Worm (Caenorhabditis elegans): Measurements from ENCODE around the gene K08H2.5.

Gene K08H2.5

ce11 chrX:13225111-13225905 is 16.8 kb downstream of the K08H2.5 start (continued):
- TF ChIP-seq F10B5.3 (tag; optimal IDR thresholded peaks at IDR 0.05): no peak
- no peak for TF ChIP-seq zip-2 (tag; optimal IDR thresholded peaks at IDR 0.05)
- TF ChIP-seq ceh-44 (GFP tag; IDR thresholded peaks at IDR 0.05): no peak
- peak; percentile 42; the same call in 1 of the 2 replicates for TF ChIP-seq dmd-6 (GFP tag; IDR thresholded peaks at IDR 0.05)
- peak; percentile 32 for TF ChIP-seq dve-1 (tag; optimal IDR thresholded peaks at IDR 0.05; ENCODE audit: insufficient read depth)
- TF ChIP-seq lin-38 (GFP tag; IDR thresholded peaks at IDR 0.05): no peak
- TF ChIP-seq aha-1 (tag): no peak
- TF ChIP-seq pqm-1 (tag; optimal IDR thresholded peaks at IDR 0.05): peak; percentile 13
- no peak for TF ChIP-seq R02D3.7 (tag; optimal IDR thresholded peaks at IDR 0.05)

DNA sequence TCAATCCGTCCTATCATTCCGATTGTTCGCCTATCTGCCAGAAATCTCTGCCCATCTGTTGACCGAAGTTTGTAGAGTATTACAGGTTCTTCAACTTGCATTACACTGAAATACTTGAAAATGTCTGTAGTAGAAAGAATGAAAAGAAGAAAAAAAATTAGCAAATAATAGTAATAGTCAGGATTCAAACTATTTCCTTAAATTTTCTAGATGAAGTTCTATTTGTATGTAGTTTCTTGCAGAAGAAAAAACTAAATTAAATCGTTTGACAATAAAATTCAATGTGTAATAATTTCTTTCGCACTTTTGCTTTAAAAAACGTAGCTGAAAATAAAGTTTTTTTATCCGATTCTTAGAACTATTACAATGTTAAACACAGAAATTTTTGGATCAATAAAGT is 17.5 kb downstream of the K08H2.5 start, which contains the start of gene skr-19:
Gene skr-19, minus strand, starts transcription at position 101 of the 400 bp plus-strand sequence.
- peak; percentile 9 for TF ChIP-seq aha-1 (tag)
- TF ChIP-seq daf-16 (GFP tag; optimal IDR thresholded peaks at IDR 0.05): no peak
- TF ChIP-seq daf-16 (tag; optimal IDR thresholded peaks at IDR 0.05): no peak

DNA sequence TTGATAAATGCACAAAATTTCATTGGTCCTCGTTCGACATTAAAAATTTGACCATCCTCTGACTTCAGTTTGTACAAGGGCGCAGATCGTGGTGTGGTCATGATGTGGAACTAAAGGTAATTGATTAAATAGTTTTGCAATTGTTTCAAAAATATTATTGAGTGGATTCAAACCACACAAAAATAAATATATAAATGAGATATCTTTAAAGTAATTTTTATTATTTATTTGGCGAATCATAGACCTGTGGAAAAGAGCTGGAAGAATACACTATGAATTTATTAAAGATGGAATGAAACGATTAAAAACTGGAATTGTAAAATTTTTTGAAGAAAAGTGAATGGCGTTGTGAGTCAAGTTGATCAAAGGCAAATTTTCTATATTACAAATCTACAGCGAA is 18.7 kb downstream of the K08H2.5 start, which contains the start of gene skr-20:
Gene skr-20, minus strand, starts transcription at position 101 of the 400 bp plus-strand sequence.
- TF ChIP-seq zip-11 (GFP tag; IDR thresholded peaks at IDR 0.05) (no peak), hif-1 (tag; optimal IDR thresholded peaks at IDR 0.05) (no peak), F26F4.8 (GFP tag; conservative IDR thresholded peaks at IDR 0.05) (no peak), Y5F2A.4 (GFP tag; optimal IDR thresholded peaks at IDR 0.05) (no peak), lin-39 (tag; optimal IDR thresholded peaks at IDR 0.05) (no peak), gei-8 (GFP tag; optimal IDR thresholded peaks at IDR 0.05) (no peak), nhr-6 (tag; optimal IDR thresholded peaks at IDR 0.05) (no peak), nhr-41 (GFP tag; IDR thresholded peaks at IDR 0.05) (no peak)

DNA sequence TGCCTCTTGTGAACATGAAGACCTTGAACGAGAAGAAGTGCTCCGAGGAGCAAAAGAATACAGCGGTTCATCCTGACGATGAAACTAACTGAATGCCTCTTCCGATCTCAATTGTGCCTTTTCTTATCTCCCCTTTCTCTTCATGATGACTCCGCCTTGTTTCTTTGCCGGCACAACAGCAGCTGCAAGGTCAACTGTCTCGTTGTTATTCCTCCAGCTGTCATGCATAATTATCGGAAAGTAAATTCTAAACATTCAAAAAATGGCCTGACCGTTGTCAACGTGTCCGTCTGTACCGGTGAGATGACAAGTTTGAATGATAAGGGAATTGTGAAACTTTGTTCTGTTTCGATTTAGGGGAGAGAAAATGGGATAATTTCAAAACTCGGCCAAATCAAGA is 20.8 kb downstream of the K08H2.5 start, which contains the start of gene asp-4:
Gene asp-4, minus strand, starts transcription at position 106 of the 400 bp plus-strand sequence.
- TF ChIP-seq F37D6.2 (tag; optimal IDR thresholded peaks at IDR 0.05) (no peak), spr-3 (GFP tag; optimal IDR thresholded peaks at IDR 0.05) (no peak), aha-1 (tag) (no peak), hlh-11 (tag; optimal IDR thresholded peaks at IDR 0.05) (peak; percentile 84), dve-1 (tag; optimal IDR thresholded peaks at IDR 0.05; ENCODE audit: insufficient read depth) (peak; percentile 74), ztf-7 (tag; optimal IDR thresholded peaks at IDR 0.05) (no peak), attf-4 (tag; optimal IDR thresholded peaks at IDR 0.05) (no peak), daf-16 (GFP tag; optimal IDR thresholded peaks at IDR 0.05) (no peak), daf-16 (tag; optimal IDR thresholded peaks at IDR 0.05) (peak; percentile 95), dpl-1 (GFP tag; optimal IDR thresholded peaks at IDR 0.05) (no peak), mep-1 (tag; optimal IDR thresholded peaks at IDR 0.05) (no peak), hlh-30 (tag; optimal IDR thresholded peaks at IDR 0.05; ENCODE audit: insufficient read depth) (peak; percentile 25), rbr-2 (tag; optimal IDR thresholded peaks at IDR 0.05) (no peak), madf-9 (GFP tag; conservative IDR thresholded peaks at IDR 0.05) (no peak), vab-7 (GFP tag; IDR thresholded peaks at IDR 0.05) (no peak), nhr-11 (tag; optimal IDR thresholded peaks at IDR 0.05) (no peak), Y75B8A.6 (GFP tag; IDR thresholded peaks at IDR 0.05) (no peak), F44E2.7 (GFP tag; IDR thresholded peaks at IDR 0.05) (no peak), gei-8 (GFP tag; optimal IDR thresholded peaks at IDR 0.05) (no peak), zip-11 (GFP tag; IDR thresholded peaks at IDR 0.05) (no peak), dmd-6 (GFP tag; IDR thresholded peaks at IDR 0.05) (peak; percentile 71), mxl-2 (GFP tag; conservative IDR thresholded peaks at IDR 0.05) (no peak), dmd-9 (GFP tag; IDR thresholded peaks at IDR 0.05) (no peak), arid-1 (GFP tag; conservative IDR thresholded peaks at IDR 0.05) (no peak), pqm-1 (tag; optimal IDR thresholded peaks at IDR 0.05) (peak; percentile 15), lin-1 (GFP tag; IDR thresholded peaks at IDR 0.05) (no peak), D1046.2 (GFP tag; IDR thresholded peaks at IDR 0.05) (no peak), nhr-42 (GFP tag; IDR thresholded peaks at IDR 0.05) (no peak), F10B5.3 (tag; optimal IDR thresholded peaks at IDR 0.05) (no peak), ceh-44 (GFP tag; IDR thresholded peaks at IDR 0.05) (no peak), egl-43 (GFP tag; IDR thresholded peaks at IDR 0.05) (no peak), lir-3 (tag; optimal IDR thresholded peaks at IDR 0.05) (no peak)

Data from whole organism, L4 larva.